Fruit fly (Drosophila melanogaster) whole organism, embryonic: ENCODE measurements around the gene CG43138.
A peak's percentile ranks its signal among the peaks of the same experiment; 100 is the strongest.

Experiments used
- Aef1 ChIP-seq: fragments of 200-800 bp; sonication (Bioruptor generic); IDR thresholded peaks from 3 replicates; pipeline ENCODE4 v1.3.6; 2022; ENCODE audit warnings: missing biosample characterization, missing genetic modification characterization
- Atf3 ChIP-seq: fragments of 200-800 bp; sonication (Bioruptor generic); optimal IDR thresholded peaks from 3 replicates; lab custom pipeline; 2016; ENCODE audit warnings: missing biosample characterization, missing genetic modification characterization
- Bdp1 ChIP-seq: fragments of 200-800 bp; sonication (Bioruptor generic); optimal IDR thresholded peaks from 3 replicates; lab custom pipeline; 2016; ENCODE audit warnings: missing biosample characterization, missing genetic modification characterization
- CG12769 ChIP-seq: fragments of 200-800 bp; sonication (Bioruptor generic); optimal IDR thresholded peaks from 2 replicates; lab custom pipeline; 2019; ENCODE audit warnings: missing biosample characterization, mild to moderate bottlenecking, missing genetic modification characterization, moderate library complexity
- CG17186 ChIP-seq: fragments of 200-800 bp; sonication (Bioruptor generic); optimal IDR thresholded peaks from 3 replicates; lab custom pipeline; 2017; ENCODE audit warnings: missing biosample characterization, missing genetic modification reagents, missing genetic modification characterization
- CG17359 ChIP-seq: fragments of 200-800 bp; sonication (Bioruptor generic); optimal IDR thresholded peaks from 3 replicates; lab custom pipeline; 2018; ENCODE audit warnings: missing biosample characterization, mild to moderate bottlenecking, missing genetic modification characterization, moderate library complexity
- CG2678 ChIP-seq: fragments of 200-800 bp; sonication (Bioruptor generic); optimal IDR thresholded peaks from 3 replicates; lab custom pipeline; 2019; ENCODE audit warnings: missing biosample characterization, mild to moderate bottlenecking, missing genetic modification characterization, moderate library complexity
- CG2712 ChIP-seq: fragments of 200-800 bp; optimal IDR thresholded peaks from 3 replicates; lab custom pipeline; 2019; ENCODE audit warnings: missing biosample characterization, mild to moderate bottlenecking, missing genetic modification characterization, moderate library complexity
- CG4424 ChIP-seq: fragments of 200-800 bp; sonication (Bioruptor generic); optimal IDR thresholded peaks from 3 replicates; lab custom pipeline; 2016; ENCODE audit warnings: missing biosample characterization, missing genetic modification characterization
- CG5245 ChIP-seq: fragments of 200-800 bp; sonication (Bioruptor generic); optimal IDR thresholded peaks from 3 replicates; lab custom pipeline; 2016; ENCODE audit warnings: missing biosample characterization, missing genetic modification characterization
- CG7556 ChIP-seq: fragments of 200-800 bp; sonication (Bioruptor generic); optimal IDR thresholded peaks from 2 replicates; lab custom pipeline; 2017; ENCODE audit warnings: missing biosample characterization, mild to moderate bottlenecking, missing genetic modification characterization
- CG7839 ChIP-seq: fragments of 200-800 bp; sonication (Bioruptor generic); optimal IDR thresholded peaks from 3 replicates; lab custom pipeline; 2018; ENCODE audit warnings: missing biosample characterization, mild to moderate bottlenecking, missing genetic modification characterization, moderate library complexity
- CG8290 ChIP-seq, 3 experiments: fragments of 200-800 bp; sonication (Bioruptor generic); optimal IDR thresholded peaks; 2 replicates each; lab custom pipeline; 2016 to 2019; ENCODE audit warnings: missing biosample characterization in 3 of 3, missing genetic modification characterization in 3 of 3, mild to moderate bottlenecking in 2 of 3, moderate library complexity in 1 of 3
- CG9609 ChIP-seq: fragments of 200-800 bp; sonication (Bioruptor generic); optimal IDR thresholded peaks from 3 replicates; lab custom pipeline; 2016; ENCODE audit warnings: missing biosample characterization, missing genetic modification characterization
- CG9727 ChIP-seq: fragments of 200-800 bp; sonication (Bioruptor generic); optimal IDR thresholded peaks from 3 replicates; lab custom pipeline; 2017; ENCODE audit warnings: missing biosample characterization, mild to moderate bottlenecking, missing genetic modification characterization
- CG9817 ChIP-seq: fragments of 200-800 bp; sonication (Bioruptor generic); optimal IDR thresholded peaks from 2 replicates; lab custom pipeline; 2018; ENCODE audit warnings: missing biosample characterization, mild to moderate bottlenecking, missing genetic modification characterization, moderate library complexity
- CG9932 ChIP-seq: fragments of 200-800 bp; sonication (Bioruptor generic); IDR thresholded peaks from 2 replicates; pipeline ENCODE4 v1.3.6; 2022; ENCODE audit warnings: missing biosample characterization, missing genetic modification characterization
- D19A ChIP-seq: fragments of 200-800 bp; optimal IDR thresholded peaks from 3 replicates; lab custom pipeline; 2019; ENCODE audit warnings: missing biosample characterization, mild to moderate bottlenecking, missing genetic modification characterization, moderate library complexity
- Dbx ChIP-seq: fragments of 200-800 bp; sonication (Bioruptor generic); IDR thresholded peaks from 3 replicates; pipeline ENCODE4 v1.3.6; 2022; ENCODE audit warnings: missing biosample characterization, missing genetic modification characterization
- Ets65A ChIP-seq: fragments of 200-800 bp; sonication (Bioruptor generic); peaks from one replicate; lab custom pipeline; 2016; ENCODE audit warnings: missing biosample characterization, missing genetic modification characterization
- HmgZ ChIP-seq: fragments of 200-800 bp; sonication (Bioruptor generic); optimal IDR thresholded peaks from 2 replicates; lab custom pipeline; 2018; ENCODE audit warnings: missing biosample characterization, mild to moderate bottlenecking, missing genetic modification characterization
- Hmr ChIP-seq: fragments of 200-800 bp; sonication (Bioruptor generic); optimal IDR thresholded peaks from 3 replicates; lab custom pipeline; 2017; ENCODE audit warnings: mild to moderate bottlenecking, missing biosample characterization, missing genetic modification reagents, missing genetic modification characterization
- Hsf ChIP-seq: fragments of 200-800 bp; sonication (Bioruptor generic); optimal IDR thresholded peaks from 3 replicates; lab custom pipeline; 2016; ENCODE audit warnings: missing biosample characterization, missing genetic modification characterization
- Meics ChIP-seq: fragments of 200-800 bp; sonication (Bioruptor generic); optimal IDR thresholded peaks from 2 replicates; lab custom pipeline; 2017; ENCODE audit warnings: missing biosample characterization, mild to moderate bottlenecking, missing genetic modification characterization
- Oli ChIP-seq: fragments of 200-800 bp; sonication (Bioruptor generic); optimal IDR thresholded peaks from 2 replicates; lab custom pipeline; 2018; ENCODE audit warnings: missing biosample characterization, mild to moderate bottlenecking, missing genetic modification characterization, moderate library complexity
- Ptx1 ChIP-seq: fragments of 200-800 bp; sonication (Bioruptor generic); IDR thresholded peaks from 2 replicates; pipeline ENCODE4 v1.3.6; 2022; ENCODE audit warnings: missing biosample characterization, missing genetic modification characterization
- Rfx ChIP-seq: fragments of 200-800 bp; sonication (Bioruptor generic); IDR thresholded peaks from 2 replicates; pipeline ENCODE4 v1.3.6; 2022; ENCODE audit warnings: missing biosample characterization, missing genetic modification characterization
- Rx ChIP-seq: fragments of 200-800 bp; sonication (Bioruptor generic); IDR thresholded peaks from 2 replicates; pipeline ENCODE4 v1.3.6; 2022; ENCODE audit warnings: missing biosample characterization, missing genetic modification characterization
- Xbp1 ChIP-seq: fragments of 200-800 bp; sonication (Bioruptor generic); optimal IDR thresholded peaks from 3 replicates; lab custom pipeline; 2016; ENCODE audit warnings: missing biosample characterization, mild to moderate bottlenecking, missing genetic modification characterization
- YL-1 ChIP-seq: fragments of 200-800 bp; sonication (Bioruptor generic); optimal IDR thresholded peaks from 3 replicates; lab custom pipeline; 2017; ENCODE audit warnings: missing biosample characterization, mild to moderate bottlenecking, missing genetic modification characterization
- chif ChIP-seq, 2 experiments: fragments of 200-800 bp; sonication (Bioruptor generic); optimal IDR thresholded peaks; 3 replicates each; lab custom pipeline; 2016; ENCODE audit warnings: missing biosample characterization in 2 of 2, missing genetic modification characterization in 2 of 2
- ci ChIP-seq: fragments of 200-800 bp; sonication (Bioruptor generic); IDR thresholded peaks from 3 replicates; pipeline ENCODE4 v1.3.6; 2022; ENCODE audit warnings: missing biosample characterization, missing genetic modification characterization
- fd64A ChIP-seq: fragments of 200-800 bp; sonication (Bioruptor generic); optimal IDR thresholded peaks from 3 replicates; lab custom pipeline; 2018; ENCODE audit warnings: missing biosample characterization, mild to moderate bottlenecking, missing genetic modification characterization
- gfzf ChIP-seq: fragments of 200-800 bp; sonication (Bioruptor generic); optimal IDR thresholded peaks from 2 replicates; lab custom pipeline; 2016; ENCODE audit warnings: missing biosample characterization, mild to moderate bottlenecking, missing genetic modification characterization, moderate library complexity
- mam ChIP-seq: fragments of 200-800 bp; sonication (Bioruptor generic); optimal IDR thresholded peaks from 3 replicates; lab custom pipeline; 2016; ENCODE audit warnings: missing biosample characterization, missing genetic modification characterization
- onecut ChIP-seq: fragments of 200-800 bp; sonication (Bioruptor generic); IDR thresholded peaks from 2 replicates; pipeline ENCODE4 v1.3.6; 2022; ENCODE audit warnings: missing biosample characterization, missing genetic modification characterization
- p53 ChIP-seq: fragments of 200-800 bp; sonication (Bioruptor generic); optimal IDR thresholded peaks from 2 replicates; lab custom pipeline; 2016; ENCODE audit warnings: missing biosample characterization, missing genetic modification characterization
- phol ChIP-seq: fragments of 200-800 bp; sonication (Bioruptor generic); optimal IDR thresholded peaks from 3 replicates; lab custom pipeline; 2018; ENCODE audit warnings: missing biosample characterization, mild to moderate bottlenecking, missing genetic modification characterization, moderate library complexity
- prd ChIP-seq, 3 experiments: fragments of >200 bp in 2 of 3; fragments of 200-800 bp in 1 of 3; sonication (Bioruptor generic) in 1 of 3; optimal IDR thresholded peaks in 2 of 3; IDR thresholded peaks in 1 of 3; 2 replicates in 2 of 3; 3 replicates in 1 of 3; pipeline versions ENCODE4 v1.3.6 to Lab custom; 2017 to 2022; ENCODE audit warnings: missing biosample characterization in 1 of 3, missing genetic modification characterization in 1 of 3
- pum ChIP-seq: fragments of 200-800 bp; sonication (Bioruptor generic); optimal IDR thresholded peaks from 2 replicates; lab custom pipeline; 2016; ENCODE audit warnings: missing biosample characterization, missing genetic modification characterization
- ranshi ChIP-seq: fragments of 200-800 bp; sonication (Bioruptor generic); IDR thresholded peaks from 2 replicates; pipeline ENCODE4 v1.3.6; 2022; ENCODE audit warnings: missing biosample characterization, missing genetic modification characterization
- salm ChIP-seq: fragments of 200-800 bp; sonication (Bioruptor generic); optimal IDR thresholded peaks from 2 replicates; lab custom pipeline; 2018; ENCODE audit warnings: missing biosample characterization, mild to moderate bottlenecking, missing genetic modification characterization
- schlank ChIP-seq: fragments of 200-800 bp; sonication (Bioruptor generic); optimal IDR thresholded peaks from 2 replicates; lab custom pipeline; 2018; ENCODE audit warnings: missing biosample characterization, mild to moderate bottlenecking, missing genetic modification characterization
- scrt ChIP-seq: fragments of 200-800 bp; sonication (Bioruptor generic); optimal IDR thresholded peaks from 2 replicates; lab custom pipeline; 2018; ENCODE audit warnings: missing biosample characterization, mild to moderate bottlenecking, missing genetic modification characterization, moderate library complexity
- slou ChIP-seq: fragments of 200-800 bp; sonication (Bioruptor generic); optimal IDR thresholded peaks from 3 replicates; lab custom pipeline; 2016; ENCODE audit warnings: missing biosample characterization, missing genetic modification characterization
- stc ChIP-seq: fragments of 200-800 bp; sonication (Bioruptor generic); IDR thresholded peaks from 2 replicates; pipeline ENCODE4 v1.3.6; 2022; ENCODE audit warnings: missing biosample characterization, missing genetic modification characterization
- tap ChIP-seq: fragments of 200-800 bp; optimal IDR thresholded peaks from 3 replicates; lab custom pipeline; 2019; ENCODE audit warnings: missing biosample characterization, mild to moderate bottlenecking, missing genetic modification characterization, moderate library complexity
- tin ChIP-seq: fragments of 200-800 bp; sonication (Bioruptor generic); optimal IDR thresholded peaks from 3 replicates; lab custom pipeline; 2016; ENCODE audit warnings: missing biosample characterization, missing genetic modification characterization
- tx ChIP-seq: fragments of 200-800 bp; sonication (Bioruptor generic); optimal IDR thresholded peaks from 2 replicates; lab custom pipeline; 2016; ENCODE audit warnings: missing biosample characterization, missing genetic modification characterization
- yki ChIP-seq: fragments of >200 bp; optimal IDR thresholded peaks from 3 replicates; lab custom pipeline; 2018
- zen ChIP-seq: fragments of 200-800 bp; sonication (Bioruptor generic); optimal IDR thresholded peaks from 3 replicates; lab custom pipeline; 2018; ENCODE audit warnings: missing biosample characterization, mild to moderate bottlenecking, missing genetic modification characterization, moderate library complexity

The CG43138 gene

DNA sequence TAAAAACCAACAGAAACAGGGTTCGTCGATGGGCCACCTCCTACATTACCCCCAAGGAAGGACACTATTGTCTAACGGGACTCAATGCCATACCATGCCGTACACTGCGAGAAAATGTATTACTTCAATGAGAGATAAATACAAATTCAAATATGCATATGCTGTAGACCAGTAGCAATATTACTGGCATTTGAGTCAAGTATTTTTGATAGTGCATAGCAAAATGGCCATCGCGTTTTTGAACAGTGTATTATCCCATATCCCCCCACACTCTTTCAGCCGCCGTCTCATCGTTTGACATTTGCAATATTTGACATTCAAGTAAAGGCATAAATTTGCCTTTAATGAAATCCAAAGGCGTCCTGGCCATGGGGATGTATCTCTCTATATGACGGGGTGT is 39.9 kb upstream of the CG43138 start (continued):
- TF ChIP-seq gfzf (no peak), Ets65A (GFP tag; lab: Kevin White, UChicago) (peak; percentile 82), Bdp1 (GFP tag; lab: Kevin White, UChicago) (no peak), schlank (tag; lab: Kevin White, UChicago) (no peak), Dbx (GFP tag; lab: Robert Waterston, UW) (no peak), Hmr (GFP tag; lab: Kevin White, UChicago) (peak; percentile 44), CG9609 (GFP tag; lab: Kevin White, UChicago) (peak; percentile 13), Ptx1 (0 out of 2 replicates have a peak, but pooled peaks have one; percentile 23), yki (lab: Kevin White, UChicago) (no peak), CG9727 (GFP tag; lab: Kevin White, UChicago) (peak; percentile 30), tin (peak; percentile 11), YL-1 (GFP tag; lab: Kevin White, UChicago) (no peak), prd (optimal IDR thresholded peaks at IDR 0.05; lab: Kevin White, UChicago) (no peak), prd (GFP tag; IDR thresholded peaks at IDR 0.05; lab: Robert Waterston, UW) (peak; percentile 46; the same call in 2 of the 3 replicates), chif (GFP tag; optimal IDR thresholded peaks at IDR 0.05; lab: Kevin White, UChicago) (peak in 1 of 2 experiments; percentile 28), fd64A (no peak), Oli (tag; lab: Kevin White, UChicago) (peak; percentile 20), pum (GFP tag; lab: Kevin White, UChicago) (no peak), CG12769 (tag; lab: Kevin White, UChicago) (peak; percentile 64), ci (GFP tag; lab: Robert Waterston, UW) (peak; percentile 47; the same call in 1 of the 3 replicates), Atf3 (GFP tag; lab: Kevin White, UChicago) (no peak), CG17359 (tag; lab: Kevin White, UChicago) (peak; percentile 27), slou (GFP tag; lab: Kevin White, UChicago) (no peak), salm (tag; lab: Kevin White, UChicago) (no peak), p53 (no peak), CG7556 (peak; percentile 11), CG9817 (tag; lab: Kevin White, UChicago) (peak; percentile 31), Rx (GFP tag; lab: Robert Waterston, UW) (0 out of 2 replicates have a peak, but pooled peaks have one; percentile 19), CG2678 (tag; lab: Kevin White, UChicago) (peak; percentile 54), HmgZ (no peak), CG7839 (tag; lab: Kevin White, UChicago) (peak; percentile 39), CG4424 (peak; percentile 30), CG17186 (GFP tag; lab: Kevin White, UChicago) (no peak), D19A (tag; lab: Kevin White, UChicago) (peak; percentile 4), phol (tag; lab: Kevin White, UChicago) (peak; percentile 25), ranshi (GFP tag; lab: Robert Waterston, UW) (no peak), scrt (GFP tag; lab: Kevin White, UChicago) (peak; percentile 26), Hsf (GFP tag; lab: Kevin White, UChicago) (peak; percentile 24), CG9932 (GFP tag; lab: Robert Waterston, UW) (peak; percentile 46), mam (GFP tag; lab: Kevin White, UChicago) (peak; percentile 33), tap (no peak), onecut (peak; percentile 20; the same call in 1 of the 2 replicates), Meics (peak; percentile 16), CG5245 (peak; percentile 4), stc (no peak), tx (GFP tag; lab: Kevin White, UChicago) (no peak), Aef1 (GFP tag; lab: Robert Waterston, UW) (peak; percentile 22; the same call in 1 of the 3 replicates), CG2712 (peak; percentile 36), CG8290 (GFP tag; optimal IDR thresholded peaks at IDR 0.05; lab: Kevin White, UChicago) (no peak), CG8290 (tag; optimal IDR thresholded peaks at IDR 0.05; lab: Kevin White, UChicago) (peak in 1 of 2 experiments; percentile 75), zen (tag; lab: Kevin White, UChicago) (no peak), Xbp1 (GFP tag; lab: Kevin White, UChicago) (peak; percentile 29), Rfx (GFP tag; lab: Robert Waterston, UW) (peak; percentile 45; the same call in 1 of the 2 replicates)
